Fruit fly (Drosophila melanogaster) whole organism, embryonic: ENCODE data around the gene CG3198.

Experiments used
- B-H1 ChIP-seq: fragments of 200-800 bp; sonication (Bioruptor generic); IDR thresholded peaks from 3 replicates; pipeline ENCODE4 v1.3.6; 2022; ENCODE audit warnings: missing biosample characterization, missing genetic modification characterization
- BEAF-32 ChIP-seq: fragments of 200-800 bp; sonication (Bioruptor generic); optimal IDR thresholded peaks from 3 replicates; lab custom pipeline; 2017; ENCODE audit warnings: missing biosample characterization, missing genetic modification characterization, mild to moderate bottlenecking, moderate library complexity, missing genetic modification reagents
- CG10543 ChIP-seq: fragments of 200-800 bp; sonication (Bioruptor generic); optimal IDR thresholded peaks from 3 replicates; lab custom pipeline; 2017; ENCODE audit warnings: missing biosample characterization, mild to moderate bottlenecking, missing genetic modification characterization, moderate library complexity
- CG13287 ChIP-seq: fragments of 200-800 bp; sonication (Bioruptor generic); IDR thresholded peaks from 2 replicates; pipeline ENCODE4 v1.3.6; 2022; ENCODE audit warnings: missing biosample characterization, missing genetic modification characterization; ENCODE audit not compliant: partially characterized antibody
- CG14860 ChIP-seq: fragments of 200-800 bp; sonication (Bioruptor generic); IDR thresholded peaks from 3 replicates; pipeline ENCODE4 v1.3.6; 2022; ENCODE audit warnings: missing biosample characterization, missing genetic modification characterization; ENCODE audit not compliant: partially characterized antibody
- CG15479 ChIP-seq: fragments of 200-800 bp; sonication (Bioruptor generic); optimal IDR thresholded peaks from 3 replicates; lab custom pipeline; 2019; ENCODE audit warnings: missing biosample characterization, mild to moderate bottlenecking, missing genetic modification characterization, moderate library complexity
- CG15514 ChIP-seq: fragments of 200-800 bp; sonication (Bioruptor generic); optimal IDR thresholded peaks from 3 replicates; lab custom pipeline; 2017; ENCODE audit warnings: missing biosample characterization, missing genetic modification characterization, mild to moderate bottlenecking, moderate library complexity, missing genetic modification reagents
- CG18599 ChIP-seq: fragments of 200-800 bp; sonication (Bioruptor generic); optimal IDR thresholded peaks from 3 replicates; lab custom pipeline; 2017; ENCODE audit warnings: missing biosample characterization, missing genetic modification characterization, mild to moderate bottlenecking, moderate library complexity, missing genetic modification reagents
- CG31224 ChIP-seq: fragments of 200-800 bp; sonication (Bioruptor generic); IDR thresholded peaks from 2 replicates; pipeline ENCODE4 v1.3.6; 2022; ENCODE audit warnings: missing biosample characterization, missing genetic modification characterization
- CG3163 ChIP-seq: fragments of 200-800 bp; sonication (Bioruptor generic); optimal IDR thresholded peaks from 3 replicates; lab custom pipeline; 2016; ENCODE audit warnings: missing biosample characterization, missing genetic modification characterization
- CG5953 ChIP-seq: fragments of 200-800 bp; sonication (Bioruptor generic); IDR thresholded peaks from 2 replicates; pipeline ENCODE4 v1.3.6; 2022; ENCODE audit warnings: missing biosample characterization, missing genetic modification characterization
- CG7928 ChIP-seq: fragments of 200-800 bp; sonication (Bioruptor generic); optimal IDR thresholded peaks from 2 replicates; lab custom pipeline; 2017; ENCODE audit warnings: missing biosample characterization, mild to moderate bottlenecking, missing genetic modification characterization
- CHES-1-like ChIP-seq: fragments of 200-800 bp; sonication (Bioruptor generic); optimal IDR thresholded peaks from 2 replicates; lab custom pipeline; 2016; ENCODE audit warnings: missing biosample characterization, missing genetic modification characterization
- Dfd ChIP-seq, 2 experiments: fragments of >200 bp; optimal IDR thresholded peaks; 2 replicates each; lab custom pipeline; 2017; ENCODE audit warnings: missing biosample characterization in 2 of 2, missing genetic modification characterization in 2 of 2
- Dp ChIP-seq: fragments of 200-800 bp; sonication (Bioruptor generic); optimal IDR thresholded peaks from 2 replicates; lab custom pipeline; 2018; ENCODE audit warnings: missing biosample characterization, mild to moderate bottlenecking, missing genetic modification characterization, moderate library complexity
- Eip74EF ChIP-seq, 2 experiments: fragments of 200-800 bp in 1 of 2; fragments of >200 bp in 1 of 2; sonication (Bioruptor generic) in 1 of 2; optimal IDR thresholded peaks; 2 replicates each; lab custom pipeline; 2017 to 2019; ENCODE audit warnings: missing biosample characterization in 2 of 2, missing genetic modification characterization in 2 of 2, mild to moderate bottlenecking in 1 of 2, moderate library complexity in 1 of 2
- Ets97D ChIP-seq: fragments of 200-800 bp; sonication (Bioruptor generic); optimal IDR thresholded peaks from 3 replicates; lab custom pipeline; 2016; ENCODE audit warnings: missing biosample characterization, missing genetic modification characterization
- Lhr ChIP-seq: fragments of 200-800 bp; sonication (Bioruptor generic); optimal IDR thresholded peaks from 3 replicates; lab custom pipeline; 2017; ENCODE audit warnings: mild to moderate bottlenecking, missing biosample characterization, missing genetic modification reagents, missing genetic modification characterization
- MESR4 ChIP-seq: fragments of 200-800 bp; sonication (Bioruptor generic); optimal IDR thresholded peaks from 2 replicates; lab custom pipeline; 2018; ENCODE audit warnings: missing biosample characterization, mild to moderate bottlenecking, missing genetic modification characterization, moderate library complexity
- Nf-YC ChIP-seq: fragments of 200-800 bp; optimal IDR thresholded peaks from 3 replicates; lab custom pipeline; 2019; ENCODE audit warnings: missing biosample characterization, mild to moderate bottlenecking, missing genetic modification characterization, moderate library complexity
- PHDP ChIP-seq: fragments of 200-800 bp; sonication (Bioruptor generic); optimal IDR thresholded peaks from 3 replicates; lab custom pipeline; 2018; ENCODE audit warnings: missing biosample characterization, mild to moderate bottlenecking, missing genetic modification characterization, moderate library complexity
- Sry-δ ChIP-seq: fragments of 200-800 bp; sonication (Bioruptor generic); optimal IDR thresholded peaks from 2 replicates; lab custom pipeline; 2016; ENCODE audit warnings: missing biosample characterization, missing genetic modification characterization
- cg ChIP-seq: fragments of 200-800 bp; sonication (Bioruptor generic); optimal IDR thresholded peaks from 3 replicates; lab custom pipeline; 2019; ENCODE audit warnings: missing biosample characterization, mild to moderate bottlenecking, missing genetic modification characterization, moderate library complexity
- chinmo ChIP-seq: fragments of 200-800 bp; sonication (Bioruptor generic); IDR thresholded peaks from 4 replicates; pipeline ENCODE4 v1.3.6; 2022; ENCODE audit warnings: missing biosample characterization, missing genetic modification characterization; ENCODE audit not compliant: partially characterized antibody
- crp ChIP-seq, 2 experiments: fragments of 200-800 bp; sonication (Bioruptor generic); optimal IDR thresholded peaks; 2 replicates in 1 of 2; 3 replicates in 1 of 2; lab custom pipeline; 2017; ENCODE audit warnings: missing biosample characterization in 2 of 2, missing genetic modification characterization in 2 of 2, mild to moderate bottlenecking in 1 of 2, moderate library complexity in 1 of 2
- dm ChIP-seq: fragments of 200-800 bp; sonication (Bioruptor generic); optimal IDR thresholded peaks from 3 replicates; lab custom pipeline; 2016; ENCODE audit warnings: missing biosample characterization, missing genetic modification characterization
- eve ChIP-seq, 2 experiments: fragments of >200 bp; optimal IDR thresholded peaks; 2 replicates each; lab custom pipeline; 2017; ENCODE audit warnings: missing biosample characterization in 2 of 2, missing genetic modification characterization in 2 of 2
- fd64A ChIP-seq: fragments of 200-800 bp; sonication (Bioruptor generic); optimal IDR thresholded peaks from 3 replicates; lab custom pipeline; 2018; ENCODE audit warnings: missing biosample characterization, mild to moderate bottlenecking, missing genetic modification characterization
- fru ChIP-seq: fragments of >200 bp; optimal IDR thresholded peaks from 2 replicates; lab custom pipeline; 2017
- grau ChIP-seq: fragments of 200-800 bp; optimal IDR thresholded peaks from 3 replicates; lab custom pipeline; 2019; ENCODE audit warnings: missing biosample characterization, mild to moderate bottlenecking, missing genetic modification characterization, moderate library complexity
- gro ChIP-seq: fragments of 200-800 bp; sonication (Bioruptor generic); optimal IDR thresholded peaks from 2 replicates; lab custom pipeline; 2016; ENCODE audit warnings: missing biosample characterization, missing genetic modification characterization
- gsb ChIP-seq: fragments of 200-800 bp; sonication (Bioruptor generic); IDR thresholded peaks from 2 replicates; pipeline ENCODE4 v1.3.6; 2022; ENCODE audit warnings: missing biosample characterization, missing genetic modification characterization
- insv ChIP-seq, 2 experiments: fragments of 200-800 bp; sonication (Bioruptor generic); optimal IDR thresholded peaks; 3 replicates each; lab custom pipeline; 2016 to 2018; ENCODE audit warnings: missing biosample characterization in 2 of 2, missing genetic modification characterization in 2 of 2
- lilli ChIP-seq: fragments of 200-800 bp; sonication (Bioruptor generic); optimal IDR thresholded peaks from 3 replicates; lab custom pipeline; 2016; ENCODE audit warnings: missing biosample characterization, missing genetic modification characterization
- nmo ChIP-seq: fragments of 200-800 bp; sonication (Bioruptor generic); optimal IDR thresholded peaks from 2 replicates; lab custom pipeline; 2018; ENCODE audit warnings: missing biosample characterization, mild to moderate bottlenecking, missing genetic modification characterization, moderate library complexity
- oc ChIP-seq: fragments of 200-800 bp; sonication (Bioruptor generic); optimal IDR thresholded peaks from 2 replicates; lab custom pipeline; 2018; ENCODE audit warnings: missing biosample characterization, mild to moderate bottlenecking, missing genetic modification characterization, moderate library complexity
- psq ChIP-seq: fragments of 200-800 bp; sonication (Bioruptor generic); optimal IDR thresholded peaks from 2 replicates; lab custom pipeline; 2017; ENCODE audit warnings: missing biosample characterization, missing genetic modification characterization
- salm ChIP-seq: fragments of 200-800 bp; sonication (Bioruptor generic); optimal IDR thresholded peaks from 2 replicates; lab custom pipeline; 2018; ENCODE audit warnings: missing biosample characterization, mild to moderate bottlenecking, missing genetic modification characterization
- scrt ChIP-seq: fragments of 200-800 bp; sonication (Bioruptor generic); optimal IDR thresholded peaks from 2 replicates; lab custom pipeline; 2018; ENCODE audit warnings: missing biosample characterization, mild to moderate bottlenecking, missing genetic modification characterization, moderate library complexity
- sna ChIP-seq: fragments of 200-800 bp; sonication (Bioruptor generic); IDR thresholded peaks from 2 replicates; pipeline ENCODE4 v1.3.6; 2022; ENCODE audit warnings: missing biosample characterization, missing genetic modification characterization; ENCODE audit not compliant: partially characterized antibody
- sqz ChIP-seq: fragments of 200-800 bp; sonication (Bioruptor generic); optimal IDR thresholded peaks from 3 replicates; lab custom pipeline; 2018; ENCODE audit warnings: missing biosample characterization, mild to moderate bottlenecking, missing genetic modification characterization
- stc ChIP-seq: fragments of 200-800 bp; sonication (Bioruptor generic); IDR thresholded peaks from 2 replicates; pipeline ENCODE4 v1.3.6; 2022; ENCODE audit warnings: missing biosample characterization, missing genetic modification characterization
- sug ChIP-seq: fragments of 200-800 bp; optimal IDR thresholded peaks from 2 replicates; lab custom pipeline; 2019; ENCODE audit warnings: missing biosample characterization, mild to moderate bottlenecking, missing genetic modification characterization, moderate library complexity
- yki ChIP-seq: fragments of >200 bp; optimal IDR thresholded peaks from 3 replicates; lab custom pipeline; 2018

Gene CG3198

dm6 chrX:6661392-6661837, 12.4 kb downstream of the CG3198 start, which contains the start of the genes CG3224 and Ctr1A (continued):
- TF ChIP-seq nmo: peak; percentile 24
- TF ChIP-seq CG15514 (GFP tag; lab: Kevin White, UChicago): peak; percentile 37
- TF ChIP-seq CHES-1-like (GFP tag; lab: Kevin White, UChicago): peak; percentile 13
- no peak for TF ChIP-seq stc (GFP tag; lab: Robert Waterston, UW)
- no peak for TF ChIP-seq sug (tag; lab: Kevin White, UChicago)
- TF ChIP-seq scrt (GFP tag; lab: Kevin White, UChicago): no peak
- peak; percentile 28 for TF ChIP-seq MESR4 (GFP tag; lab: Kevin White, UChicago)
- no peak for TF ChIP-seq Dfd (GFP tag; optimal IDR thresholded peaks at IDR 0.05; lab: Kevin White, UChicago)
- peak; percentile 79; the same call in 2 of the 4 replicates for TF ChIP-seq chinmo (GFP tag; lab: Robert Waterston, UW)
- peak; percentile 51 for TF ChIP-seq Ets97D (GFP tag; lab: Kevin White, UChicago)
- TF ChIP-seq Nf-YC (tag; lab: Kevin White, UChicago): peak; percentile 3
- TF ChIP-seq CG5953: no peak
- TF ChIP-seq BEAF-32 (GFP tag; lab: Kevin White, UChicago): peak; percentile 57
- peak; percentile 26 for TF ChIP-seq Dp (GFP tag; lab: Kevin White, UChicago)
- peak; percentile 15 for TF ChIP-seq lilli
- TF ChIP-seq CG31224: no peak
- no peak for TF ChIP-seq grau
- no peak for TF ChIP-seq gro
- TF ChIP-seq salm (tag; lab: Kevin White, UChicago): no peak
- peak; percentile 29; the same call in 1 of the 2 replicates for TF ChIP-seq sna (GFP tag; lab: Robert Waterston, UW)
- peak in 1 of 2 experiments; percentile 11 for TF ChIP-seq insv (GFP tag; optimal IDR thresholded peaks at IDR 0.05; lab: Kevin White, UChicago)
- peak; percentile 51 to 89 for TF ChIP-seq crp (GFP tag; optimal IDR thresholded peaks at IDR 0.05; lab: Kevin White, UChicago)
- TF ChIP-seq CG3163: no peak
- TF ChIP-seq fru (lab: Kevin White, UChicago): no peak
- TF ChIP-seq Eip74EF (GFP tag; optimal IDR thresholded peaks at IDR 0.05; lab: Kevin White, UChicago): peak in 1 of 2 experiments; percentile 14
- TF ChIP-seq yki: no peak
- TF ChIP-seq Sry-δ: peak; percentile 80
- peak; percentile 43 for TF ChIP-seq sqz (GFP tag; lab: Kevin White, UChicago)
- peak; percentile 7 for TF ChIP-seq CG10543 (GFP tag; lab: Kevin White, UChicago)
- no peak for TF ChIP-seq PHDP
- TF ChIP-seq dm (GFP tag; lab: Kevin White, UChicago): peak; percentile 16
- peak; percentile 56 for TF ChIP-seq CG13287
- TF ChIP-seq eve (GFP tag; optimal IDR thresholded peaks at IDR 0.05; lab: Kevin White, UChicago): peak in 1 of 2 experiments; percentile 28

dm6 chrX:6659919-6660318, 13.9 kb downstream of the CG3198 start:
- TF ChIP-seq Lhr: no peak
- no peak for TF ChIP-seq CG13287
- TF ChIP-seq oc (tag; lab: Kevin White, UChicago): no peak
- TF ChIP-seq CG14860 (GFP tag; lab: Robert Waterston, UW): no peak
- TF ChIP-seq cg (GFP tag; lab: Kevin White, UChicago): peak; percentile 73
- no peak for TF ChIP-seq CG18599 (GFP tag; lab: Kevin White, UChicago)
- TF ChIP-seq CG7928 (GFP tag; lab: Kevin White, UChicago): no peak
- TF ChIP-seq CG15479 (GFP tag; lab: Kevin White, UChicago): peak; percentile 37
- no peak for TF ChIP-seq gsb
- no peak for TF ChIP-seq B-H1 (GFP tag; lab: Robert Waterston, UW)
- peak; percentile 61 for TF ChIP-seq psq (GFP tag; lab: Kevin White, UChicago)
- no peak for TF ChIP-seq fd64A (GFP tag; lab: Kevin White, UChicago)
